Worm (Caenorhabditis elegans): ENCODE data around the gene K09F6.10.

Gene K09F6.10

ce11 chrII:2300861-2301260 lies 12.2 kb upstream of the K09F6.10 start, which contains the start of gene B0281.5:
Gene B0281.5, minus strand, starts transcription at chrII:2300961.
- no peak for TF ChIP-seq F49E8.2 (tag; optimal IDR thresholded peaks at IDR 0.05; ENCODE audit: borderline replicate concordance)
- peak; percentile 29 for TF ChIP-seq aha-1 (tag)
- no peak for TF ChIP-seq fos-1 (tag; optimal IDR thresholded peaks at IDR 0.05)

ce11 chrII:2298742-2299141 lies 10.1 kb upstream of the K09F6.10 start, which contains the start of gene B0281.4:
Gene B0281.4, minus strand, starts transcription at chrII:2298842.
- TF ChIP-seq set-16 (GFP tag; IDR thresholded peaks at IDR 0.05) (no peak), pqm-1 (tag; optimal IDR thresholded peaks at IDR 0.05) (no peak), hif-1 (tag; optimal IDR thresholded peaks at IDR 0.05) (no peak), nhr-76 (tag; optimal IDR thresholded peaks at IDR 0.05) (no peak), daf-16 (GFP tag; optimal IDR thresholded peaks at IDR 0.05) (no peak), daf-16 (tag; optimal IDR thresholded peaks at IDR 0.05) (no peak), attf-4 (tag; optimal IDR thresholded peaks at IDR 0.05) (no peak), skn-1 (tag; optimal IDR thresholded peaks at IDR 0.05) (no peak), nhr-10 (tag; optimal IDR thresholded peaks at IDR 0.05) (no peak), T20F7.1 (GFP tag; optimal IDR thresholded peaks at IDR 0.05) (no peak), nhr-25 (tag; optimal IDR thresholded peaks at IDR 0.05; ENCODE audit: borderline replicate concordance, insufficient read depth) (no peak), F26F4.8 (GFP tag; conservative IDR thresholded peaks at IDR 0.05) (no peak)

ce11 chrII:2295817-2296315 lies 7.2 kb upstream of the K09F6.10 start, which contains the start of gene fbxc-25:
Gene fbxc-25, minus strand, starts transcription at chrII:2296265.
- TF ChIP-seq saeg-2 (GFP tag; IDR thresholded peaks at IDR 0.05) = no peak
- peak; percentile 91 for TF ChIP-seq aha-1 (tag)
- peak in 1 of 2 experiments; percentile 65 for TF ChIP-seq unc-62 (GFP tag; optimal IDR thresholded peaks at IDR 0.05 in 1 of 2)
- no peak for TF ChIP-seq unc-62 (tag; optimal IDR thresholded peaks at IDR 0.05)

ce11 chrII:2292549-2292948 lies 3.9 kb upstream of the K09F6.10 start:
- peak in 1 of 2 experiments; percentile 6 for TF ChIP-seq unc-62 (GFP tag; optimal IDR thresholded peaks at IDR 0.05 in 1 of 2)
- TF ChIP-seq unc-62 (tag; optimal IDR thresholded peaks at IDR 0.05) = no peak
- TF ChIP-seq Y48G9A.11 (GFP tag; IDR thresholded peaks at IDR 0.05) = no peak
- TF ChIP-seq nhr-76 (tag; optimal IDR thresholded peaks at IDR 0.05) = no peak
- no peak for TF ChIP-seq daf-12 (tag; optimal IDR thresholded peaks at IDR 0.05)
- no peak for TF ChIP-seq daf-16 (GFP tag; optimal IDR thresholded peaks at IDR 0.05)
- no peak for TF ChIP-seq daf-16 (tag; optimal IDR thresholded peaks at IDR 0.05)
- TF ChIP-seq nhr-11 (tag; optimal IDR thresholded peaks at IDR 0.05) = no peak
- no peak for TF ChIP-seq tag-97 (GFP tag; IDR thresholded peaks at IDR 0.05)
- TF ChIP-seq attf-4 (tag; optimal IDR thresholded peaks at IDR 0.05) = no peak
- no peak for TF ChIP-seq mes-2 (tag; optimal IDR thresholded peaks at IDR 0.05; ENCODE audit: poor library complexity, severe bottlenecking)
- no peak for TF ChIP-seq madf-5 (GFP tag; IDR thresholded peaks at IDR 0.05)
- peak; percentile 73 for TF ChIP-seq pqm-1 (tag; optimal IDR thresholded peaks at IDR 0.05)

- TF ChIP-seq lin-38 (GFP tag; IDR thresholded peaks at IDR 0.05) (no peak), dmd-8 (GFP tag; IDR thresholded peaks at IDR 0.05) (no peak), tra-1 (GFP tag; IDR thresholded peaks at IDR 0.05) (no peak), aly-2 (tag; optimal IDR thresholded peaks at IDR 0.05) (no peak), nhr-77 (tag; optimal IDR thresholded peaks at IDR 0.05) (no peak), nhr-48 (tag; optimal IDR thresholded peaks at IDR 0.05) (no peak), ZK546.5 (tag; optimal IDR thresholded peaks at IDR 0.05) (no peak), Y5F2A.4 (GFP tag; optimal IDR thresholded peaks at IDR 0.05) (no peak), jun-1 (tag; optimal IDR thresholded peaks at IDR 0.05) (no peak), ZK337.2 (GFP tag; IDR thresholded peaks at IDR 0.05) (no peak), egl-27 (tag; optimal IDR thresholded peaks at IDR 0.05) (no peak), F44E2.7 (GFP tag; IDR thresholded peaks at IDR 0.05) (no peak), dve-1 (tag; optimal IDR thresholded peaks at IDR 0.05; ENCODE audit: insufficient read depth) (no peak), lsy-2 (tag; optimal IDR thresholded peaks at IDR 0.05) (no peak), unc-130 (GFP tag; optimal IDR thresholded peaks at IDR 0.05) (no peak)
Measured at ce11 chrII:2292027-2292426, 3.3 kb upstream of the K09F6.10 start, which contains the start of gene K09F6.7. Gene K09F6.7, minus strand, starts transcription at chrII:2292127.
